Fruit fly (Drosophila melanogaster) whole organism, wandering third instar larva: ENCODE data around the gene mwh.

Experiments
- Abd-B ChIP-seq: fragments of >200 bp; optimal IDR thresholded peaks from 2 replicates; lab custom pipeline; 2017; ENCODE audit warnings: missing biosample characterization, missing genetic modification characterization
- CG32264 ChIP-seq: fragments of 200-800 bp; sonication (Bioruptor generic); optimal IDR thresholded peaks from 2 replicates; lab custom pipeline; 2016; ENCODE audit warnings: missing biosample characterization, missing genetic modification characterization
- CG9705 ChIP-seq: fragments of 200-800 bp; sonication (Bioruptor generic); optimal IDR thresholded peaks from 2 replicates; lab custom pipeline; 2018; ENCODE audit warnings: missing biosample characterization, mild to moderate bottlenecking, missing genetic modification characterization
- CrebA ChIP-seq: fragments of 200-800 bp; sonication (Bioruptor generic); optimal IDR thresholded peaks from 2 replicates; lab custom pipeline; 2016; ENCODE audit warnings: missing biosample characterization, mild to moderate bottlenecking, missing genetic modification characterization, borderline replicate concordance
- Dfd ChIP-seq: fragments of >200 bp; optimal IDR thresholded peaks from 2 replicates; lab custom pipeline; 2017; ENCODE audit warnings: missing biosample characterization, missing genetic modification characterization
- Dif ChIP-seq: fragments of 200-275, 200-300 bp; sonication (Bioruptor generic); optimal IDR thresholded peaks from 2 replicates; lab custom pipeline; 2018; ENCODE audit warnings: missing biosample characterization, missing genetic modification characterization; ENCODE audit not compliant: partially characterized antibody
- GATAd ChIP-seq: sonication (Bioruptor generic); optimal IDR thresholded peaks from 2 replicates; lab custom pipeline; 2016; ENCODE audit warnings: missing biosample characterization, missing genetic modification characterization
- HLH106 ChIP-seq: fragments of 200-800 bp; optimal IDR thresholded peaks from 3 replicates; lab custom pipeline; 2019; ENCODE audit warnings: missing biosample characterization, mild to moderate bottlenecking, missing genetic modification characterization, moderate library complexity
- Hnf4 ChIP-seq: fragments of 200-800 bp; sonication (Bioruptor generic); optimal IDR thresholded peaks from 2 replicates; lab custom pipeline; 2016; ENCODE audit warnings: missing biosample characterization, mild to moderate bottlenecking, missing genetic modification characterization
- Hr78 ChIP-seq: fragments of >200 bp; optimal IDR thresholded peaks from 2 replicates; lab custom pipeline; 2017; ENCODE audit warnings: missing biosample characterization, missing genetic modification characterization
- Hr83 ChIP-seq: fragments of 200-300 bp; sonication (Bioruptor generic); optimal IDR thresholded peaks from 2 replicates; lab custom pipeline; 2016; ENCODE audit warnings: missing biosample characterization, mild to moderate bottlenecking, missing genetic modification characterization, moderate library complexity; ENCODE audit not compliant: poor library complexity, severe bottlenecking
- Jra ChIP-seq: sonication (Bioruptor generic); optimal IDR thresholded peaks from 2 replicates; lab custom pipeline; 2016; ENCODE audit warnings: missing biosample characterization, missing genetic modification characterization
- Mio ChIP-seq: sonication (Bioruptor generic); optimal IDR thresholded peaks from 2 replicates; lab custom pipeline; 2016; ENCODE audit warnings: missing biosample characterization, missing genetic modification characterization
- Myc ChIP-seq: fragments of >200 bp; optimal IDR thresholded peaks from 2 replicates; lab custom pipeline; 2017
- N ChIP-seq: fragments of >200 bp; optimal IDR thresholded peaks from 2 replicates; lab custom pipeline; 2018; ENCODE audit warnings: missing biosample characterization, missing external identifiers, missing genetic modification characterization
- OdsH ChIP-seq: fragments of 200-800 bp; sonication (Bioruptor generic); optimal IDR thresholded peaks from 2 replicates; lab custom pipeline; 2016; ENCODE audit warnings: missing biosample characterization, mild to moderate bottlenecking, missing genetic modification characterization
- Rel ChIP-seq, 2 experiments: fragments of 200-800 bp; sonication (Bioruptor generic) in 1 of 2; optimal IDR thresholded peaks; 2 replicates in 1 of 2; 3 replicates in 1 of 2; lab custom pipeline; 2016 to 2019; ENCODE audit warnings: mild to moderate bottlenecking in 2 of 2, missing biosample characterization in 2 of 2, missing genetic modification characterization in 2 of 2, moderate library complexity in 1 of 2
- br ChIP-seq: fragments of 200-800 bp; sonication (Bioruptor generic); optimal IDR thresholded peaks from 2 replicates; lab custom pipeline; 2016; ENCODE audit warnings: missing biosample characterization, missing genetic modification characterization
- brk ChIP-seq: fragments of 200-800 bp; sonication (Bioruptor generic); optimal IDR thresholded peaks from 2 replicates; lab custom pipeline; 2016; ENCODE audit warnings: missing biosample characterization, mild to moderate bottlenecking, missing genetic modification characterization
- dmrt93B ChIP-seq: fragments of 200-800 bp; sonication (Bioruptor generic); optimal IDR thresholded peaks from 2 replicates; lab custom pipeline; 2018; ENCODE audit warnings: missing biosample characterization, mild to moderate bottlenecking, missing genetic modification characterization
- dsf ChIP-seq: sonication (Bioruptor generic); optimal IDR thresholded peaks from 2 replicates; lab custom pipeline; 2016; ENCODE audit warnings: missing biosample characterization, missing genetic modification characterization, borderline replicate concordance
- foxo ChIP-seq, 2 experiments: fragments of 200-800 bp; sonication (Bioruptor generic); optimal IDR thresholded peaks; 2 replicates in 1 of 2; 3 replicates in 1 of 2; lab custom pipeline; 2016 to 2017; ENCODE audit warnings: missing biosample characterization in 2 of 2, missing genetic modification characterization in 2 of 2
- fru ChIP-seq: fragments of 200-800 bp; sonication (Bioruptor generic); optimal IDR thresholded peaks from 3 replicates; lab custom pipeline; 2016; ENCODE audit warnings: missing biosample characterization, mild to moderate bottlenecking, missing genetic modification characterization
- h ChIP-seq: fragments of 200-800 bp; sonication (Bioruptor generic); optimal IDR thresholded peaks from 3 replicates; lab custom pipeline; 2016; ENCODE audit warnings: missing biosample characterization, mild to moderate bottlenecking, missing genetic modification characterization
- jim ChIP-seq: fragments of 175-275, 200-325 bp; sonication (Bioruptor generic); optimal IDR thresholded peaks from 2 replicates; lab custom pipeline; 2016; ENCODE audit warnings: missing biosample characterization, mild to moderate bottlenecking, missing genetic modification characterization
- lola ChIP-seq: fragments of >200 bp; optimal IDR thresholded peaks from 2 replicates; lab custom pipeline; 2017; ENCODE audit warnings: missing biosample characterization, missing genetic modification characterization
- pan ChIP-seq: fragments of >200 bp; optimal IDR thresholded peaks from 2 replicates; lab custom pipeline; 2017
- psq ChIP-seq: fragments of 200-800 bp; sonication (Bioruptor generic); optimal IDR thresholded peaks from 3 replicates; lab custom pipeline; 2017; ENCODE audit warnings: missing biosample characterization, mild to moderate bottlenecking, missing genetic modification characterization, moderate library complexity
- rgr ChIP-seq: fragments of 200-800 bp; sonication (Bioruptor generic); optimal IDR thresholded peaks from 3 replicates; lab custom pipeline; 2016; ENCODE audit warnings: missing biosample characterization, mild to moderate bottlenecking, missing genetic modification characterization
- sage ChIP-seq: fragments of 200-800 bp; sonication (Bioruptor generic); optimal IDR thresholded peaks from 2 replicates; lab custom pipeline; 2016; ENCODE audit warnings: missing biosample characterization, mild to moderate bottlenecking, missing genetic modification characterization
- usp ChIP-seq: fragments of >200 bp; optimal IDR thresholded peaks from 2 replicates; lab custom pipeline; 2017; ENCODE audit warnings: missing biosample characterization, missing genetic modification characterization

The mwh gene

dm6 chr3L:1218596-1218995 lies 18.0 kb downstream of the mwh start, which contains the start of gene LysP:
TSS of gene LysP (minus strand) at chr3L:1218696.
- no peak for TF ChIP-seq br
- no peak for TF ChIP-seq N (GFP tag; lab: Kevin White, UChicago)
- no peak for TF ChIP-seq Rel (GFP tag; optimal IDR thresholded peaks at IDR 0.05; lab: Kevin White, UChicago)
- no peak for TF ChIP-seq Rel (tag; optimal IDR thresholded peaks at IDR 0.05; lab: Kevin White, UChicago)
- TF ChIP-seq lola (GFP tag; lab: Kevin White, UChicago): no peak
- no peak for TF ChIP-seq CG9705 (GFP tag; lab: Kevin White, UChicago)
- peak; percentile 4 for TF ChIP-seq h (GFP tag; lab: Kevin White, UChicago)
- no peak for TF ChIP-seq Hnf4 (GFP tag; lab: Kevin White, UChicago)
- TF ChIP-seq Dif (GFP tag; lab: Kevin White, UChicago): no peak
- peak in 1 of 2 experiments; percentile 3 for TF ChIP-seq foxo (GFP tag; optimal IDR thresholded peaks at IDR 0.05; lab: Kevin White, UChicago)
- no peak for TF ChIP-seq sage (GFP tag; lab: Kevin White, UChicago)
- TF ChIP-seq OdsH (GFP tag; lab: Kevin White, UChicago): no peak
- TF ChIP-seq Hr83 (GFP tag; lab: Kevin White, UChicago): no peak
- no peak for TF ChIP-seq brk (GFP tag; lab: Kevin White, UChicago)
- no peak for TF ChIP-seq Abd-B (GFP tag; lab: Kevin White, UChicago)

- TF ChIP-seq Rel (GFP tag; optimal IDR thresholded peaks at IDR 0.05; lab: Kevin White, UChicago): no peak
- peak; percentile 91 for TF ChIP-seq Rel (tag; optimal IDR thresholded peaks at IDR 0.05; lab: Kevin White, UChicago)
- no peak for TF ChIP-seq lola (GFP tag; lab: Kevin White, UChicago)
These were observed 26.8 kb downstream of the mwh start, which contains the start of gene LysS for dm6 chr3L:1227303-1227797. TSS of gene LysS (plus strand) at chr3L:1227747.

- TF ChIP-seq usp (GFP tag; lab: Kevin White, UChicago): no peak
- TF ChIP-seq br: no peak
- TF ChIP-seq fru (GFP tag; lab: Kevin White, UChicago): no peak
- TF ChIP-seq Jra (GFP tag; lab: Kevin White, UChicago): no peak
- no peak for TF ChIP-seq CG32264
- TF ChIP-seq GATAd (GFP tag; lab: Kevin White, UChicago): no peak
- no peak for TF ChIP-seq HLH106 (tag; lab: Kevin White, UChicago)
- no peak for TF ChIP-seq Myc (lab: Kevin White, UChicago)
- no peak for TF ChIP-seq rgr (GFP tag; lab: Kevin White, UChicago)
- no peak for TF ChIP-seq jim (GFP tag; lab: Kevin White, UChicago)
- TF ChIP-seq sage (GFP tag; lab: Kevin White, UChicago): no peak
- TF ChIP-seq CrebA: no peak
- no peak for TF ChIP-seq Hr78 (GFP tag; lab: Kevin White, UChicago)
These were observed 32.0 kb downstream of the mwh start, which contains the start of gene CG33965 for dm6 chr3L:1232582-1232981. TSS of gene CG33965 (plus strand) at chr3L:1232882.

dm6 chr3L:1233830-1234229 lies 33.2 kb downstream of the mwh start, which contains the start of gene CG33966:
TSS of gene CG33966 (plus strand) at chr3L:1234130.
- TF ChIP-seq brk (GFP tag; lab: Kevin White, UChicago) (no peak), rgr (GFP tag; lab: Kevin White, UChicago) (no peak), pan (lab: Kevin White, UChicago) (no peak), dmrt93B (GFP tag; lab: Kevin White, UChicago) (no peak), Dif (GFP tag; lab: Kevin White, UChicago) (no peak), N (GFP tag; lab: Kevin White, UChicago) (no peak), Mio (no peak), psq (no peak), Dfd (no peak), OdsH (GFP tag; lab: Kevin White, UChicago) (no peak), fru (GFP tag; lab: Kevin White, UChicago) (no peak), dsf (GFP tag; lab: Kevin White, UChicago) (no peak), Jra (GFP tag; lab: Kevin White, UChicago) (no peak)

DNA sequence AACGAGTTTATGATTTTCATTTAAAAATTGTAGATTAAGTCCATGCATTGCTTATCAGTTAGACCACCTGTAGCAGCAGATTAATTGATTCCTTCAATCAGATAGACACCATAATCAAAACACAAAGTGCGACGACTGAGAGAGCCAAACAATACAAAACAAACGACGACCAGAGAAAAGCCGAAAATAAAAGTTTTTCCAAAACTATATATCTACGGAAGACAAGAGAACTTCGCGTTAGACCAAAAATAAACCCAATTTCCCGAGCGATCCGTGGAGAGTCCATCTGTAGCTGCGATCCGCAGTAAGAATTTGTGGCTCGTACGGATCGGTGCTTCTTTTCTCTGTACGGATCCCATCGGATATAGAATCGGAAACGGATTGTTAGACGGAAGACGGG lies 34.8 kb downstream of the mwh start, which contains the start of gene galene:
galene (plus strand) TSS at position 301 of the 400 bp plus-strand sequence.
- TF ChIP-seq Dif (GFP tag; lab: Kevin White, UChicago) (no peak), br (no peak), N (GFP tag; lab: Kevin White, UChicago) (no peak)
- TF ChIP-seq, all 38 proteins: peak for 0
